Worm (Caenorhabditis elegans) whole organism, mixed stage, embryonic: ENCODE results near the gene athp-1.

Experiments used
- blmp-1 ChIP-seq: fragments of 150-350 bp; optimal IDR thresholded peaks from 2 replicates; lab custom pipeline; 2014; ENCODE audit warnings: missing biosample characterization, missing genetic modification characterization
- ceh-43 ChIP-seq: fragments of 200-800 bp; sonication (Bioruptor generic); optimal IDR thresholded peaks from 2 replicates; lab custom pipeline; 2018; ENCODE audit warnings: mild to moderate bottlenecking, missing genetic modification characterization, moderate library complexity, missing compliant biosample characterization
- flh-1 ChIP-seq: fragments of 200-800 bp; sonication (Bioruptor generic); optimal IDR thresholded peaks from 2 replicates; lab custom pipeline; 2018; ENCODE audit warnings: mild to moderate bottlenecking, missing genetic modification characterization, moderate library complexity, missing compliant biosample characterization
- lin-32 ChIP-seq: fragments of 200-800 bp; sonication (Bioruptor generic); optimal IDR thresholded peaks from 2 replicates; lab custom pipeline; 2018; ENCODE audit warnings: mild to moderate bottlenecking, missing genetic modification characterization, missing compliant biosample characterization
- mab-5 ChIP-seq: fragments of 150-350 bp; optimal IDR thresholded peaks from 2 replicates; lab custom pipeline; 2014; ENCODE audit warnings: missing biosample characterization, missing genetic modification characterization
- nhr-12 ChIP-seq: fragments of 150-350 bp; optimal IDR thresholded peaks from 2 replicates; lab custom pipeline; 2014; ENCODE audit warnings: missing biosample characterization, missing genetic modification characterization
- unc-62 ChIP-seq: fragments of 150-350 bp; optimal IDR thresholded peaks from 2 replicates; lab custom pipeline; 2014; ENCODE audit warnings: missing biosample characterization, missing genetic modification reagents, missing genetic modification characterization
- ztf-11 ChIP-seq: fragments of 150-350 bp; optimal IDR thresholded peaks from 2 replicates; lab custom pipeline; 2014; ENCODE audit warnings: missing biosample characterization, missing genetic modification characterization

- no peak for TF ChIP-seq mab-5 (tag; lab: Kevin White, UChicago)
- TF ChIP-seq unc-62 (GFP tag; lab: Kevin White, UChicago) = no peak
- TF ChIP-seq ceh-43 (GFP tag; lab: Kevin White, UChicago) = no peak
- TF ChIP-seq nhr-12 (tag; lab: Kevin White, UChicago) = no peak
- TF ChIP-seq ztf-11 (tag; lab: Kevin White, UChicago) = no peak
- TF ChIP-seq lin-32 (GFP tag; lab: Kevin White, UChicago) = no peak
- no peak for TF ChIP-seq blmp-1 (tag; lab: Kevin White, UChicago)
- no peak for TF ChIP-seq flh-1 (GFP tag; lab: Kevin White, UChicago)
Observed at ce11 chrIII:10857984-10858383, 23.6 kb upstream of the athp-1 start, which contains the start of gene oxi-1.
